Worm (Caenorhabditis elegans) whole organism, late embryonic: ENCODE data around the gene glb-34.

Experiments
- C38D4.7 ChIP-seq: fragments of 200-800 bp; sonication (Bioruptor generic); optimal IDR thresholded peaks from 2 replicates; lab custom pipeline; 2018; ENCODE audit warnings: mild to moderate bottlenecking, missing genetic modification characterization, moderate library complexity, missing compliant biosample characterization
- F13H6.1 ChIP-seq: sonication (generic microtip); optimal IDR thresholded peaks from 2 replicates; lab custom pipeline; 2016; ENCODE audit warnings: missing genetic modification characterization, missing compliant biosample characterization
- Y22D7AL.16 ChIP-seq: sonication (generic microtip); optimal IDR thresholded peaks from 2 replicates; lab custom pipeline; 2016; ENCODE audit warnings: missing genetic modification characterization, missing compliant biosample characterization
- ceh-14 ChIP-seq: sonication (generic microtip); optimal IDR thresholded peaks from 2 replicates; lab custom pipeline; 2016; ENCODE audit warnings: missing genotype, missing genetic modification characterization, missing compliant biosample characterization
- ceh-34 ChIP-seq: sonication (generic microtip); optimal IDR thresholded peaks from 2 replicates; lab custom pipeline; 2016; ENCODE audit warnings: mild to moderate bottlenecking, missing genetic modification characterization, missing compliant biosample characterization
- dve-1 ChIP-seq: sonication (generic microtip); optimal IDR thresholded peaks from 2 replicates; lab custom pipeline; 2017; ENCODE audit warnings: antibody characterized with exemption, mild to moderate bottlenecking, missing genetic modification characterization, missing compliant biosample characterization
- ets-4 ChIP-seq: sonication (generic microtip); optimal IDR thresholded peaks from 2 replicates; lab custom pipeline; 2016; ENCODE audit warnings: missing genetic modification characterization, missing compliant biosample characterization
- fkh-6 ChIP-seq: sonication (generic microtip); optimal IDR thresholded peaks from 2 replicates; lab custom pipeline; 2016; ENCODE audit warnings: missing genetic modification characterization, missing compliant biosample characterization
- odd-2 ChIP-seq: sonication (generic microtip); optimal IDR thresholded peaks from 2 replicates; lab custom pipeline; 2017; ENCODE audit warnings: antibody characterized with exemption, mild to moderate bottlenecking, missing genetic modification characterization, missing compliant biosample characterization
- pha-4 ChIP-seq: fragments of 150-350 bp; optimal IDR thresholded peaks from 2 replicates; lab custom pipeline; 2018; ENCODE audit warnings: missing biosample characterization, missing genetic modification reagents, missing genetic modification characterization
- syd-9 ChIP-seq: sonication (generic microtip); optimal IDR thresholded peaks from 2 replicates; lab custom pipeline; 2016; ENCODE audit warnings: mild to moderate bottlenecking, missing genetic modification characterization, moderate library complexity, missing compliant biosample characterization

ce11 chrIV:14534967-14535366 is 37.5 kb downstream of the glb-34 start, which contains the start of gene T27E7.4:
- TF ChIP-seq dve-1 (tag; lab: Kevin White, UChicago) (no peak), ceh-34 (no peak), pha-4 (tag; lab: Kevin White, UChicago) (no peak), fkh-6 (no peak), F13H6.1 (tag; lab: Kevin White, UChicago) (no peak), Y22D7AL.16 (tag; lab: Kevin White, UChicago) (no peak), C38D4.7 (GFP tag; lab: Kevin White, UChicago) (no peak), syd-9 (tag; lab: Kevin White, UChicago) (no peak), odd-2 (no peak), ceh-14 (no peak), ets-4 (no peak)
